Worm (Caenorhabditis elegans) whole organism, mixed stage, embryonic: Measurements from ENCODE around the gene H29C22.1.

Experiments used
- blmp-1 ChIP-seq: fragments of 150-350 bp; optimal IDR thresholded peaks from 2 replicates; lab custom pipeline; 2014; ENCODE audit warnings: missing biosample characterization, missing genetic modification characterization
- ceh-39 ChIP-seq: fragments of 150-350 bp; optimal IDR thresholded peaks from 2 replicates; lab custom pipeline; 2014; ENCODE audit warnings: missing biosample characterization, missing genetic modification characterization
- ceh-83 ChIP-seq: fragments of 200-800 bp; sonication (Bioruptor generic); optimal IDR thresholded peaks from 2 replicates; lab custom pipeline; 2018; ENCODE audit warnings: mild to moderate bottlenecking, missing genetic modification characterization, missing compliant biosample characterization
- elt-1 ChIP-seq: sonication (generic microtip); optimal IDR thresholded peaks from 2 replicates; lab custom pipeline; 2017; ENCODE audit warnings: missing genetic modification characterization, mild to moderate bottlenecking, missing compliant biosample characterization, antibody characterized with exemption, moderate library complexity, borderline replicate concordance; ENCODE audit not compliant: insufficient read depth
- lin-13 ChIP-seq: fragments of 150-350 bp; optimal IDR thresholded peaks from 2 replicates; lab custom pipeline; 2014; ENCODE audit warnings: missing biosample characterization, missing genetic modification characterization
- mls-2 ChIP-seq: sonication (generic microtip); optimal IDR thresholded peaks from 2 replicates; lab custom pipeline; 2016; ENCODE audit warnings: mild to moderate bottlenecking, missing genetic modification characterization, moderate library complexity, missing compliant biosample characterization
- nhr-237 ChIP-seq: fragments of 150-350 bp; optimal IDR thresholded peaks from 2 replicates; lab custom pipeline; 2014; ENCODE audit warnings: missing biosample characterization, missing genetic modification characterization
- nhr-28 ChIP-seq: fragments of 150-350 bp; optimal IDR thresholded peaks from 2 replicates; lab custom pipeline; 2014; ENCODE audit warnings: missing biosample characterization, missing genetic modification characterization
- nhr-76 ChIP-seq: sonication (generic microtip); optimal IDR thresholded peaks from 2 replicates; lab custom pipeline; 2017; ENCODE audit warnings: missing biosample characterization, missing genetic modification characterization
- snpc-4 ChIP-seq: fragments of 150-350 bp; optimal IDR thresholded peaks from 2 replicates; lab custom pipeline; 2014; ENCODE audit warnings: missing biosample characterization, missing genetic modification characterization
- ztf-11 ChIP-seq: fragments of 150-350 bp; optimal IDR thresholded peaks from 2 replicates; lab custom pipeline; 2014; ENCODE audit warnings: missing biosample characterization, missing genetic modification characterization

DNA sequence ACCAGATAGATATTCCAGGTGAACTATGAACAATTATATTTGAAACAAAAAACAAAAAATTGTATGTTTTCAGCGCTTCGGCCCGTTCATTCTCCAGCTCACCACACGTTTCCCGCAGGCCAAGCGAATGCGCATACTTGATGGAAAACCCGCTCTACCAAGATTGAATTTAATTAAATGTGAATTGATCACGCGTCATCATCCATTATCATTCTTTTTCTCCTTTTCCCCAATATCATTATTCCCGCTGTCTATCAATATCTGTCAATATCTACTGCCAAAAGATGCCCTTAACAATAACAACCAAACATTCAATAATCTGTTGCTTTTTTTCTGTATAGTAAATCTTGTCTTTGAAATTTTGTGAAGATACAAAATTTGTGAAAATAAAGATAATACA is 25.1 kb upstream of the H29C22.1 start:
- no peak for TF ChIP-seq ztf-11
- TF ChIP-seq ceh-39 (tag; lab: Kevin White, UChicago): no peak
- no peak for TF ChIP-seq nhr-237
- no peak for TF ChIP-seq elt-1
- TF ChIP-seq nhr-28 (tag; lab: Kevin White, UChicago): no peak
- TF ChIP-seq nhr-76: no peak
- TF ChIP-seq lin-13 (tag; lab: Kevin White, UChicago): no peak
- TF ChIP-seq ceh-83: no peak
- TF ChIP-seq snpc-4: no peak
- no peak for TF ChIP-seq mls-2 (tag; lab: Kevin White, UChicago)
- TF ChIP-seq blmp-1 (tag; lab: Kevin White, UChicago): no peak
